Worm (Caenorhabditis elegans) whole organism, midembryonic: Measurements from ENCODE around the gene aco-1.

Experiments used
- flt-1 ChIP-seq: fragments of 200-800 bp; sonication (Bioruptor generic); IDR thresholded peaks from 2 replicates; pipeline ENCODE4 v1.3.6; 2022; ENCODE audit warnings: missing genetic modification characterization, missing compliant biosample characterization
- med-1 ChIP-seq: sonication (generic microtip); optimal IDR thresholded peaks from 2 replicates; lab custom pipeline; 2017; ENCODE audit warnings: missing genetic modification characterization, mild to moderate bottlenecking, missing compliant biosample characterization, antibody characterized with exemption, missing genetic modification reagents; ENCODE audit not compliant: insufficient read depth
- ref-1 ChIP-seq: fragments of 200-800 bp; sonication (Bioruptor generic); conservative IDR thresholded peaks from 2 replicates; pipeline ENCODE4 v1.3.6; 2022; ENCODE audit warnings: missing genetic modification reagents, missing genetic modification characterization, missing compliant biosample characterization
- tab-1 ChIP-seq: fragments of 200-800 bp; sonication (Bioruptor generic); IDR thresholded peaks from 2 replicates; pipeline ENCODE4 v1.3.6; 2022; ENCODE audit warnings: missing genetic modification characterization, missing compliant biosample characterization
- ztf-29 ChIP-seq: fragments of 200-800 bp; sonication (Bioruptor generic); IDR thresholded peaks from 2 replicates; pipeline ENCODE4 v1.3.6; 2022; ENCODE audit warnings: missing genetic modification reagents, missing genetic modification characterization, missing compliant biosample characterization

DNA sequence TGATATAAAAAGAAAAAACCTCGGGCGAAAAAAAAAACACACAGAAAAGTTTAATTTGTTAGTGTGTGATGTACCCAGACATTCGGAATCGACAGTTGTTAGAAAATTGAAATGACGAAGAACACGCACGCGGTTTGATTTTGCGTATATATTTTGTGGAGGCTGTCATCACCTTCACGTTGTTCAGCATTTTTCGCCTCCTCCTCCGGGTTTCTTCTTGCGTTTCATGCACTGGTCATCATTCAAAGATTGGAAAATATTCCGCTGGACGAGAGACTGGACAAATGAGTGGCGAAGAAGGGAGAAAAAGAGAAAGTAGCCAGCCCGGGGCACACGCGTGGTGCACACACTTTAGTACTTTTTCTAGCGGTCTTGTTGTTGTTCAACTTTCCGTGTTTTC lies 5.2 kb downstream of the aco-1 start:
- TF ChIP-seq med-1 (no peak), flt-1 (GFP tag; lab: Robert Waterston, UW) (no peak), ref-1 (GFP tag; lab: Robert Waterston, UW) (no peak), tab-1 (no peak), ztf-29 (GFP tag; lab: Robert Waterston, UW) (no peak)
